Fruit fly (Drosophila melanogaster): ENCODE measurements around the gene gdl-ORF39.

The gdl-ORF39 gene

dm6 chr3L:15537916-15538581, 28.8 kb downstream of the gdl-ORF39 start (continued):
- TF ChIP-seq CG11696 (GFP tag; IDR thresholded peaks at IDR 0.05): 0 out of 2 replicates have a peak, but pooled peaks have one; percentile 11
- TF ChIP-seq PHDP (tag; optimal IDR thresholded peaks at IDR 0.05): peak; percentile 81
- TF ChIP-seq en (GFP tag; optimal IDR thresholded peaks at IDR 0.05): no peak
- no peak for TF ChIP-seq eyg (GFP tag; optimal IDR thresholded peaks at IDR 0.05)
- peak; percentile 62 for TF ChIP-seq seq (GFP tag; IDR thresholded peaks at IDR 0.05)
- TF ChIP-seq pan (optimal IDR thresholded peaks at IDR 0.05): no peak
- TF ChIP-seq pan (GFP tag; optimal IDR thresholded peaks at IDR 0.05 in 1 of 2, IDR thresholded peaks at IDR 0.05 in 1 of 2): peak in 1 of 2 experiments; percentile 66
- no peak for TF ChIP-seq grn (GFP tag; optimal IDR thresholded peaks at IDR 0.05)
- TF ChIP-seq CG10979 (tag; optimal IDR thresholded peaks at IDR 0.05): peak; percentile 76
- TF ChIP-seq CG10267 (tag; optimal IDR thresholded peaks at IDR 0.05): peak; percentile 63
- TF ChIP-seq Lim3 (GFP tag; IDR thresholded peaks at IDR 0.05): no peak
- TF ChIP-seq CG11247 (GFP tag; IDR thresholded peaks at IDR 0.05): no peak
- no peak for TF ChIP-seq Sry-β (GFP tag; optimal IDR thresholded peaks at IDR 0.05)
- TF ChIP-seq CG12219 (GFP tag; optimal IDR thresholded peaks at IDR 0.05): peak; percentile 0
- no peak for TF ChIP-seq ftz-f1 (GFP tag; optimal IDR thresholded peaks at IDR 0.05)
- no peak for TF ChIP-seq Nf-YA (GFP tag; IDR thresholded peaks at IDR 0.05)
- TF ChIP-seq CG6791 (GFP tag; IDR thresholded peaks at IDR 0.05; ENCODE audit: partially characterized antibody): no peak
- no peak for TF ChIP-seq pho (GFP tag; optimal IDR thresholded peaks at IDR 0.05)
- TF ChIP-seq CG18011 (GFP tag; optimal IDR thresholded peaks at IDR 0.05): peak; percentile 25
- peak; percentile 42 for TF ChIP-seq Med (GFP tag)
- peak; percentile 54 for TF ChIP-seq Fer3 (tag; optimal IDR thresholded peaks at IDR 0.05)
- TF ChIP-seq Oli (tag; optimal IDR thresholded peaks at IDR 0.05): peak; percentile 78
- TF ChIP-seq CG2120 (GFP tag; optimal IDR thresholded peaks at IDR 0.05): peak; percentile 74
- no peak for TF ChIP-seq cg (GFP tag; optimal IDR thresholded peaks at IDR 0.05)
- TF ChIP-seq Atf6 (GFP tag; IDR thresholded peaks at IDR 0.05): no peak; the same call in 1 of the 2 replicates
- TF ChIP-seq mld (GFP tag; IDR thresholded peaks at IDR 0.05; ENCODE audit: partially characterized antibody): no peak
- peak; percentile 68 for TF ChIP-seq az2 (GFP tag; optimal IDR thresholded peaks at IDR 0.05)
- no peak for TF ChIP-seq Elba2 (GFP tag; optimal IDR thresholded peaks at IDR 0.05)
- no peak for TF ChIP-seq pzg (GFP tag; optimal IDR thresholded peaks at IDR 0.05)
- TF ChIP-seq Blimp-1 (GFP tag; optimal IDR thresholded peaks at IDR 0.05): peak; percentile 68
- no peak for TF ChIP-seq gfzf (GFP tag; optimal IDR thresholded peaks at IDR 0.05)
- TF ChIP-seq CG7745 (tag; optimal IDR thresholded peaks at IDR 0.05): no peak
- no peak for TF ChIP-seq Dip2 (GFP tag; IDR thresholded peaks at IDR 0.05)
- TF ChIP-seq CG9932 (GFP tag; IDR thresholded peaks at IDR 0.05): no peak
- no peak for TF ChIP-seq ham (GFP tag; IDR thresholded peaks at IDR 0.05)
- TF ChIP-seq cwo (GFP tag; optimal IDR thresholded peaks at IDR 0.05): peak; percentile 63
- no peak for TF ChIP-seq HmgD (GFP tag; optimal IDR thresholded peaks at IDR 0.05)
- TF ChIP-seq B-H1 (GFP tag; IDR thresholded peaks at IDR 0.05): no peak
- peak; percentile 32 for TF ChIP-seq NfI (GFP tag; optimal IDR thresholded peaks at IDR 0.05)
- TF ChIP-seq tio (GFP tag; optimal IDR thresholded peaks at IDR 0.05): peak; percentile 68
- TF ChIP-seq Abd-B (GFP tag; optimal IDR thresholded peaks at IDR 0.05): peak; percentile 50
- TF ChIP-seq ab (GFP tag; optimal IDR thresholded peaks at IDR 0.05): no peak
- TF ChIP-seq Sox102F (GFP tag; optimal IDR thresholded peaks at IDR 0.05): peak; percentile 83
- TF ChIP-seq CG4820 (GFP tag; optimal IDR thresholded peaks at IDR 0.05): peak; percentile 63
- TF ChIP-seq B-H2 (GFP tag; optimal IDR thresholded peaks at IDR 0.05): no peak
- TF ChIP-seq CG18262 (tag; optimal IDR thresholded peaks at IDR 0.05): peak; percentile 84
- TF ChIP-seq CG10654 (GFP tag; optimal IDR thresholded peaks at IDR 0.05): peak; percentile 33
- no peak for TF ChIP-seq MTF-1 (GFP tag; optimal IDR thresholded peaks at IDR 0.05; ENCODE audit: borderline replicate concordance)
- TF ChIP-seq CG11695 (GFP tag; IDR thresholded peaks at IDR 0.05): peak; percentile 73; the same call in 2 of the 3 replicates

All from whole organism, embryonic.